Worm (Caenorhabditis elegans) whole organism, young adult: ENCODE measurements around the gene gcsh-1.

Experiments used
- B0019.2 ChIP-seq: fragments of 200-800 bp; sonication (Bioruptor generic); conservative IDR thresholded peaks from 2 replicates; pipeline ENCODE4 v1.3.6; 2022; ENCODE audit warnings: missing genetic modification reagents, missing genetic modification characterization, missing compliant biosample characterization
- B0035.1 ChIP-seq: sonication (generic microtip); optimal IDR thresholded peaks from 2 replicates; lab custom pipeline; 2016; ENCODE audit warnings: missing genetic modification characterization, mild to moderate bottlenecking, missing compliant biosample characterization, missing genotype, missing genetic modification reagents
- F10E7.11 ChIP-seq: sonication (generic microtip); optimal IDR thresholded peaks from 2 replicates; lab custom pipeline; 2017; ENCODE audit warnings: mild to moderate bottlenecking, missing genetic modification characterization, moderate library complexity, missing compliant biosample characterization
- ZK185.1 ChIP-seq: sonication (generic microtip); optimal IDR thresholded peaks from 2 replicates; lab custom pipeline; 2016; ENCODE audit warnings: mild to moderate bottlenecking, missing genetic modification characterization, missing compliant biosample characterization; ENCODE audit not compliant: poor library complexity, severe bottlenecking
- aptf-3 ChIP-seq: fragments of 200-800 bp; sonication (Bioruptor generic); IDR thresholded peaks from 2 replicates; pipeline ENCODE4 v1.3.6; 2022; ENCODE audit warnings: missing genetic modification characterization, missing compliant biosample characterization
- atf-7 ChIP-seq: sonication (generic microtip); optimal IDR thresholded peaks from 2 replicates; lab custom pipeline; 2017; ENCODE audit warnings: mild to moderate bottlenecking, missing genetic modification characterization, missing compliant biosample characterization
- athp-1 ChIP-seq: sonication (generic microtip); optimal IDR thresholded peaks from 2 replicates; lab custom pipeline; 2017; ENCODE audit warnings: mild to moderate bottlenecking, missing genetic modification characterization, missing compliant biosample characterization
- bed-1 ChIP-seq: fragments of 200-800 bp; sonication (Bioruptor generic); IDR thresholded peaks from 2 replicates; pipeline ENCODE4 v1.3.6; 2022; ENCODE audit warnings: missing genetic modification reagents, missing genetic modification characterization, missing compliant biosample characterization
- cebp-1 ChIP-seq, 2 experiments: fragments of 200-800 bp in 1 of 2; sonication (Bioruptor generic) in 1 of 2; sonication (generic microtip) in 1 of 2; IDR thresholded peaks in 1 of 2; optimal IDR thresholded peaks in 1 of 2; 2 replicates each; pipeline versions ENCODE4 v1.3.6 to Lab custom; 2017 to 2022; ENCODE audit warnings: missing compliant biosample characterization in 2 of 2, missing genetic modification characterization in 2 of 2, mild to moderate bottlenecking in 1 of 2, missing genetic modification reagents in 1 of 2, moderate library complexity in 1 of 2
- cebp-2 ChIP-seq: fragments of 200-800 bp; sonication (Bioruptor generic); IDR thresholded peaks from 2 replicates; pipeline ENCODE4 v1.3.6; 2022; ENCODE audit warnings: missing genetic modification characterization, missing compliant biosample characterization
- ceh-100 ChIP-seq: fragments of 200-800 bp; sonication (Bioruptor generic); IDR thresholded peaks from 2 replicates; pipeline ENCODE4 v1.3.6; 2022; ENCODE audit warnings: missing genetic modification reagents, missing genetic modification characterization, missing compliant biosample characterization
- ceh-27 ChIP-seq: fragments of 200-800 bp; sonication (Bioruptor generic); optimal IDR thresholded peaks from 2 replicates; lab custom pipeline; 2018; ENCODE audit warnings: mild to moderate bottlenecking, missing genetic modification characterization, moderate library complexity, missing compliant biosample characterization
- ceh-40 ChIP-seq: fragments of 200-800 bp; sonication (Bioruptor generic); IDR thresholded peaks from 2 replicates; pipeline ENCODE4 v1.3.6; 2022; ENCODE audit warnings: missing genetic modification characterization, missing compliant biosample characterization
- egl-44 ChIP-seq: fragments of 200-800 bp; sonication (Bioruptor generic); IDR thresholded peaks from 2 replicates; pipeline ENCODE4 v1.3.6; 2022; ENCODE audit warnings: missing genetic modification reagents, missing genetic modification characterization, missing compliant biosample characterization
- ets-4 ChIP-seq: fragments of 200-800 bp; sonication (Bioruptor generic); optimal IDR thresholded peaks from 2 replicates; lab custom pipeline; 2018; ENCODE audit warnings: mild to moderate bottlenecking, missing genetic modification characterization, missing compliant biosample characterization
- fkh-3 ChIP-seq: sonication (generic microtip); optimal IDR thresholded peaks from 2 replicates; lab custom pipeline; 2016; ENCODE audit warnings: mild to moderate bottlenecking, missing genetic modification characterization, missing compliant biosample characterization
- him-1 ChIP-seq: sonication (generic microtip); optimal IDR thresholded peaks from 2 replicates; lab custom pipeline; 2016; ENCODE audit warnings: missing genotype, missing genetic modification reagents, missing genetic modification characterization, missing compliant biosample characterization
- hlh-12 ChIP-seq: sonication (generic microtip); optimal IDR thresholded peaks from 2 replicates; lab custom pipeline; 2016; ENCODE audit warnings: missing genetic modification characterization, missing compliant biosample characterization
- hmg-20 ChIP-seq: fragments of 200-800 bp; sonication (Bioruptor generic); IDR thresholded peaks from 2 replicates; pipeline ENCODE4 v1.3.6; 2022; ENCODE audit warnings: missing genetic modification reagents, missing genetic modification characterization, missing compliant biosample characterization
- hsf-1 ChIP-seq: fragments of 200-800 bp; sonication (Bioruptor generic); IDR thresholded peaks from 2 replicates; pipeline ENCODE4 v1.3.6; 2022; ENCODE audit warnings: missing genetic modification reagents, missing genetic modification characterization, missing compliant biosample characterization
- let-607 ChIP-seq, 2 experiments: fragments of 200-800 bp in 1 of 2; sonication (Bioruptor generic) in 1 of 2; sonication (generic microtip) in 1 of 2; optimal IDR thresholded peaks; 2 replicates each; lab custom pipeline; 2016 to 2018; ENCODE audit warnings: mild to moderate bottlenecking in 2 of 2, missing compliant biosample characterization in 2 of 2, missing genetic modification characterization in 2 of 2, moderate library complexity in 2 of 2, missing genotype in 1 of 2
- lsl-1 ChIP-seq: fragments of 200-800 bp; sonication (Bioruptor generic); optimal IDR thresholded peaks from 2 replicates; lab custom pipeline; 2018; ENCODE audit warnings: mild to moderate bottlenecking, missing genetic modification characterization, moderate library complexity, missing compliant biosample characterization
- madf-10 ChIP-seq: sonication (generic microtip); optimal IDR thresholded peaks from 2 replicates; lab custom pipeline; 2016; ENCODE audit warnings: mild to moderate bottlenecking, missing genetic modification characterization, missing compliant biosample characterization
- madf-3 ChIP-seq: fragments of 200-800 bp; sonication (Bioruptor generic); IDR thresholded peaks from 2 replicates; pipeline ENCODE4 v1.3.6; 2022; ENCODE audit warnings: missing genetic modification reagents, missing genetic modification characterization, missing compliant biosample characterization
- madf-8 ChIP-seq: fragments of 200-800 bp; sonication (Bioruptor generic); conservative IDR thresholded peaks from 2 replicates; pipeline ENCODE4 v1.3.6; 2022; ENCODE audit warnings: missing genetic modification reagents, missing genetic modification characterization, missing compliant biosample characterization
- nfyb-1 ChIP-seq: fragments of 200-800 bp; sonication (Bioruptor generic); IDR thresholded peaks from 2 replicates; pipeline ENCODE4 v1.3.6; 2022; ENCODE audit warnings: missing genetic modification reagents, missing genetic modification characterization, missing compliant biosample characterization
- nhr-120 ChIP-seq: fragments of 200-800 bp; sonication (Bioruptor generic); IDR thresholded peaks from 2 replicates; pipeline ENCODE4 v1.3.6; 2022; ENCODE audit warnings: missing genetic modification characterization, missing compliant biosample characterization
- nhr-80 ChIP-seq: sonication (generic microtip); optimal IDR thresholded peaks from 2 replicates; lab custom pipeline; 2016; ENCODE audit warnings: missing genetic modification characterization, missing compliant biosample characterization
- pha-4 ChIP-seq: fragments of 150-350 bp; sonication (generic microtip); optimal IDR thresholded peaks from 2 replicates; lab custom pipeline; 2014; ENCODE audit warnings: missing biosample characterization, missing genetic modification reagents, missing genetic modification characterization
- sdz-38 ChIP-seq: sonication (generic microtip); optimal IDR thresholded peaks from 2 replicates; lab custom pipeline; 2016; ENCODE audit warnings: missing genotype, missing genetic modification characterization, missing compliant biosample characterization
- snpc-4 ChIP-seq, 5 experiments: fragments of 150-350 bp in 1 of 5; sonication (generic microtip) in 4 of 5; optimal IDR thresholded peaks; 2 replicates each; lab custom pipeline; 2014 to 2018; ENCODE audit warnings: missing genetic modification characterization in 5 of 5, missing biosample characterization in 3 of 5, antibody characterized with exemption in 2 of 5, mild to moderate bottlenecking in 2 of 5, missing compliant biosample characterization in 2 of 5, missing genotype in 2 of 5, moderate library complexity in 2 of 5, missing genetic modification reagents in 1 of 5
- tbp1 ChIP-seq: fragments of 200-800 bp; sonication (Bioruptor generic); optimal IDR thresholded peaks from 2 replicates; lab custom pipeline; 2018; ENCODE audit warnings: mild to moderate bottlenecking, missing genetic modification characterization, missing compliant biosample characterization
- ztf-22 ChIP-seq: fragments of 200-800 bp; sonication (Bioruptor generic); optimal IDR thresholded peaks from 2 replicates; lab custom pipeline; 2018; ENCODE audit warnings: mild to moderate bottlenecking, missing genetic modification characterization, moderate library complexity, missing compliant biosample characterization
- ztf-25 ChIP-seq: fragments of 200-800 bp; sonication (Bioruptor generic); IDR thresholded peaks from 2 replicates; pipeline ENCODE4 v1.3.6; 2022; ENCODE audit warnings: missing genetic modification reagents, missing genetic modification characterization, missing compliant biosample characterization
- ztf-26 ChIP-seq: sonication (generic microtip); optimal IDR thresholded peaks from 2 replicates; lab custom pipeline; 2017; ENCODE audit warnings: missing genetic modification characterization, missing compliant biosample characterization
- ztf-28 ChIP-seq: fragments of 200-800 bp; sonication (Bioruptor generic); IDR thresholded peaks from 2 replicates; pipeline ENCODE4 v1.3.6; 2022; ENCODE audit warnings: missing genetic modification reagents, missing genetic modification characterization, missing compliant biosample characterization
- ztf-6 ChIP-seq: fragments of 200-800 bp; sonication (Bioruptor generic); IDR thresholded peaks from 2 replicates; pipeline ENCODE4 v1.3.6; 2022; ENCODE audit warnings: missing genetic modification reagents, missing genetic modification characterization, missing compliant biosample characterization

gcsh-1 gene

DNA sequence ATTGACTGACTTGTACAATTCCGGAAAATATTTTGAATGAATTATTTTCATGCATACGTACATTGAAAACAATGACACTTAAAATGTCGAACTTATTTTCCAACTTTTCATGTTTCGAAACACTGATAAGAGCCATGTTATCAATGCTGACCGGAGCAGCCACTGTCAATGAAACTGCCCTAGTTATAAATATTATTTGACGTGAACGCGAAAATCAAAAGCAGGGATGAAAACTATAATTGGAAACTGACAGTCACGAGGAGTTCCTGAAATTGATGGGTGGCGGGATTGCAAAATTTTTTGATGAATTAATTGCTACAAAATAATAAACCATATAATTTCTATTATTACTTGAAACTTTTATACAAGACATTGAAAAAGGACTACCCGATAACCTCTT is 24.6 kb upstream of the gcsh-1 start:
- TF ChIP-seq cebp-2 (GFP tag; lab: Robert Waterston, UW) (no peak), ztf-6 (no peak), tbp1 (GFP tag; lab: Kevin White, UChicago) (peak; percentile 1), ets-4 (peak; percentile 10), nfyb-1 (GFP tag; lab: Robert Waterston, UW) (no peak), hlh-12 (tag; lab: Kevin White, UChicago) (no peak), fkh-3 (tag; lab: Kevin White, UChicago) (no peak), B0035.1 (tag; lab: Kevin White, UChicago) (no peak), nhr-120 (GFP tag; lab: Robert Waterston, UW) (no peak), snpc-4 (GFP tag; optimal IDR thresholded peaks at IDR 0.05; lab: Kevin White, UChicago) (no peak), snpc-4 (tag; optimal IDR thresholded peaks at IDR 0.05; lab: Kevin White, UChicago) (peak in 1 of 4 experiments; percentile 31), ceh-27 (GFP tag; lab: Kevin White, UChicago) (no peak), ZK185.1 (tag; lab: Kevin White, UChicago) (no peak), ceh-100 (GFP tag; lab: Robert Waterston, UW) (no peak), ceh-40 (no peak), cebp-1 (GFP tag; IDR thresholded peaks at IDR 0.05; lab: Robert Waterston, UW) (peak; percentile 16; the same call in 1 of the 2 replicates), cebp-1 (tag; optimal IDR thresholded peaks at IDR 0.05; lab: Kevin White, UChicago) (no peak), sdz-38 (tag; lab: Kevin White, UChicago) (no peak), pha-4 (tag; lab: Kevin White, UChicago) (peak; percentile 27), madf-10 (tag; lab: Kevin White, UChicago) (peak; percentile 28), lsl-1 (GFP tag; lab: Kevin White, UChicago) (no peak), aptf-3 (GFP tag; lab: Robert Waterston, UW) (no peak), madf-8 (no peak), F10E7.11 (tag; lab: Kevin White, UChicago) (no peak), nhr-80 (tag; lab: Kevin White, UChicago) (peak; percentile 90), egl-44 (GFP tag; lab: Robert Waterston, UW) (0 out of 2 replicates have a peak, but pooled peaks have one; percentile 20), athp-1 (tag; lab: Kevin White, UChicago) (no peak), ztf-22 (GFP tag; lab: Kevin White, UChicago) (peak; percentile 37), ztf-25 (GFP tag; lab: Robert Waterston, UW) (no peak), hsf-1 (GFP tag; lab: Robert Waterston, UW) (no peak), madf-3 (GFP tag; lab: Robert Waterston, UW) (no peak), atf-7 (peak; percentile 46), ztf-28 (GFP tag; lab: Robert Waterston, UW) (no peak), hmg-20 (GFP tag; lab: Robert Waterston, UW) (no peak), let-607 (tag; optimal IDR thresholded peaks at IDR 0.05; lab: Kevin White, UChicago) (peak; percentile 26 to 67)

DNA sequence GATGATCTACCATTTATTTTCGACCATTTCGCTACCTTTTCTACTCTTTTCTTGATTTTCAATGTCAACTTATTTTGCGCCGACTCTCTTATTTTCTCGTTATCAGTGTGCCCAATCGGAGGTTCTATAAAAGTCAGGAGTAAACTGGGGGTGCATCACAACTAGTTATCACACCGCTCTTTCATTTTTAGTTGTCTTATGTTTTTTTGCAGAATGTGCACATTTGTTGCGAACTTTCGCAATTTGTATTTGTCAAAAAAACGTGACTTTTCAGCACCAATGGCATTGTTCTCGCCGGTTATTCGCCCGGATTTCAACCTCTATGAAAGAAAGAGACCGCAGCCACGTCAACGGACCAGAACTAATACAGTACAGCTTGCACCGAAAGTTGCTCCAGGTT is 22.8 kb upstream of the gcsh-1 start:
- TF ChIP-seq cebp-1 (GFP tag; IDR thresholded peaks at IDR 0.05; lab: Robert Waterston, UW), result peak; percentile 35; the same call in 1 of the 2 replicates
- peak; percentile 57 for TF ChIP-seq cebp-1 (tag; optimal IDR thresholded peaks at IDR 0.05; lab: Kevin White, UChicago)
- TF ChIP-seq ztf-6, result no peak
- TF ChIP-seq ztf-26, result no peak
- no peak for TF ChIP-seq B0019.2 (GFP tag; lab: Robert Waterston, UW)
- TF ChIP-seq nhr-80 (tag; lab: Kevin White, UChicago), result peak; percentile 38
- TF ChIP-seq him-1 (tag; lab: Kevin White, UChicago), result no peak
- no peak for TF ChIP-seq ets-4
- TF ChIP-seq bed-1 (GFP tag; lab: Robert Waterston, UW), result no peak
- TF ChIP-seq, all 124 proteins: peak for 2
